Worm (Caenorhabditis elegans) whole organism, L3 larva: ENCODE data around the gene col-142.

ENCODE experiments used
- R02D3.7 ChIP-seq: fragments of 150-350 bp; optimal IDR thresholded peaks from 2 replicates; lab custom pipeline; 2014; ENCODE audit warnings: missing biosample characterization, missing genetic modification characterization
- ZK546.5 ChIP-seq: sonication (generic microtip); optimal IDR thresholded peaks from 2 replicates; lab custom pipeline; 2017; ENCODE audit warnings: missing biosample characterization, missing genetic modification characterization
- aly-2 ChIP-seq: fragments of 150-350 bp; optimal IDR thresholded peaks from 2 replicates; lab custom pipeline; 2014; ENCODE audit warnings: missing biosample characterization, missing genetic modification characterization
- ama-1 ChIP-seq: fragments of 150-350 bp; optimal IDR thresholded peaks from 2 replicates; lab custom pipeline; 2018
- ceh-16 ChIP-seq: sonication (generic microtip); optimal IDR thresholded peaks from 2 replicates; lab custom pipeline; 2017; ENCODE audit warnings: missing biosample characterization, missing genetic modification characterization
- ceh-28 ChIP-seq: fragments of 150-350 bp; optimal IDR thresholded peaks from 2 replicates; lab custom pipeline; 2014; ENCODE audit warnings: missing biosample characterization, missing genetic modification reagents, missing genetic modification characterization
- ceh-82 ChIP-seq: fragments of 150-350 bp; optimal IDR thresholded peaks from 2 replicates; lab custom pipeline; 2014; ENCODE audit warnings: missing biosample characterization, missing genetic modification characterization
- ceh-9 ChIP-seq: sonication (generic microtip); optimal IDR thresholded peaks from 2 replicates; lab custom pipeline; 2018; ENCODE audit warnings: missing biosample characterization, missing genetic modification characterization
- daf-12 ChIP-seq: fragments of 150-350 bp; optimal IDR thresholded peaks from 2 replicates; lab custom pipeline; 2014; ENCODE audit warnings: missing biosample characterization, missing genetic modification reagents, missing genetic modification characterization
- egl-27 ChIP-seq: sonication (generic microtip); optimal IDR thresholded peaks from 4 replicates; lab custom pipeline; 2017; ENCODE audit warnings: missing biosample characterization, missing genetic modification reagents, missing genetic modification characterization
- egl-5 ChIP-seq: fragments of 150-350 bp; optimal IDR thresholded peaks from 2 replicates; lab custom pipeline; 2017; ENCODE audit warnings: missing biosample characterization, missing genetic modification reagents, missing genetic modification characterization, inconsistent platforms
- elt-1 ChIP-seq: fragments of 150-350 bp; optimal IDR thresholded peaks from 2 replicates; lab custom pipeline; 2014; ENCODE audit warnings: missing biosample characterization, missing genetic modification characterization
- elt-2 ChIP-seq: sonication (generic microtip); optimal IDR thresholded peaks from 2 replicates; lab custom pipeline; 2016; ENCODE audit warnings: missing genetic modification reagents, mild to moderate bottlenecking, missing genetic modification characterization, missing compliant biosample characterization
- fkh-10 ChIP-seq: sonication (generic microtip); optimal IDR thresholded peaks from 2 replicates; lab custom pipeline; 2017; ENCODE audit warnings: missing biosample characterization, missing genetic modification reagents, missing genetic modification characterization
- fkh-2 ChIP-seq: fragments of 150-350 bp; optimal IDR thresholded peaks from 2 replicates; lab custom pipeline; 2014; ENCODE audit warnings: missing biosample characterization, missing genetic modification reagents, missing genetic modification characterization
- fos-1 ChIP-seq: fragments of 150-350 bp; optimal IDR thresholded peaks from 2 replicates; lab custom pipeline; 2014; ENCODE audit warnings: missing biosample characterization, missing genetic modification characterization
- jun-1 ChIP-seq: fragments of 150-350 bp; optimal IDR thresholded peaks from 2 replicates; lab custom pipeline; 2014; ENCODE audit warnings: missing biosample characterization, missing genetic modification reagents, missing genetic modification characterization
- lin-15B ChIP-seq: fragments of 150-350 bp; optimal IDR thresholded peaks from 2 replicates; lab custom pipeline; 2014; ENCODE audit warnings: missing biosample characterization, missing genetic modification characterization
- lsy-12 ChIP-seq: sonication (generic microtip); optimal IDR thresholded peaks from 2 replicates; lab custom pipeline; 2016; ENCODE audit warnings: mild to moderate bottlenecking, missing genetic modification characterization, missing compliant biosample characterization
- mdl-1 ChIP-seq: fragments of 150-350 bp; optimal IDR thresholded peaks from 2 replicates; lab custom pipeline; 2014; ENCODE audit warnings: missing biosample characterization, missing genetic modification characterization
- mml-1 ChIP-seq: fragments of 150-350 bp; sonication (generic microtip); optimal IDR thresholded peaks from 3 replicates; lab custom pipeline; 2014; ENCODE audit warnings: missing biosample characterization, missing genetic modification characterization
- nfya-1 ChIP-seq: sonication (generic microtip); optimal IDR thresholded peaks from 2 replicates; lab custom pipeline; 2017; ENCODE audit warnings: missing genetic modification characterization, mild to moderate bottlenecking, missing compliant biosample characterization, antibody characterized with exemption, moderate library complexity; ENCODE audit not compliant: insufficient read depth
- nhr-11 ChIP-seq: fragments of 150-350 bp; optimal IDR thresholded peaks from 2 replicates; lab custom pipeline; 2014; ENCODE audit warnings: missing biosample characterization, missing genetic modification characterization
- nhr-12 ChIP-seq: fragments of 150-350 bp; optimal IDR thresholded peaks from 2 replicates; lab custom pipeline; 2014; ENCODE audit warnings: missing biosample characterization, missing genetic modification characterization
- nhr-25 ChIP-seq: sonication (generic microtip); optimal IDR thresholded peaks from 2 replicates; lab custom pipeline; 2017; ENCODE audit warnings: missing biosample characterization, missing genetic modification characterization
- nhr-28 ChIP-seq: fragments of 150-350 bp; optimal IDR thresholded peaks from 2 replicates; lab custom pipeline; 2014; ENCODE audit warnings: missing biosample characterization, missing genetic modification characterization
- nhr-43 ChIP-seq: sonication (generic microtip); optimal IDR thresholded peaks from 2 replicates; lab custom pipeline; 2016; ENCODE audit warnings: mild to moderate bottlenecking, missing genetic modification characterization, missing compliant biosample characterization; ENCODE audit not compliant: poor library complexity, severe bottlenecking
- nhr-67 ChIP-seq: fragments of 150-350 bp; optimal IDR thresholded peaks from 2 replicates; lab custom pipeline; 2014; ENCODE audit warnings: missing biosample characterization, missing genetic modification characterization
- nhr-76 ChIP-seq: fragments of 150-350 bp; sonication (generic microtip); optimal IDR thresholded peaks from 5 replicates; lab custom pipeline; 2014; ENCODE audit warnings: missing biosample characterization, missing genetic modification characterization
- nhr-77 ChIP-seq: fragments of 150-350 bp; optimal IDR thresholded peaks from 2 replicates; lab custom pipeline; 2014; ENCODE audit warnings: missing biosample characterization, missing genetic modification characterization
- pha-4 ChIP-seq: fragments of 150-350 bp; optimal IDR thresholded peaks from 2 replicates; lab custom pipeline; 2014; ENCODE audit warnings: missing biosample characterization, missing genetic modification reagents, missing genetic modification characterization
- pqm-1 ChIP-seq: fragments of 150-350 bp; optimal IDR thresholded peaks from 2 replicates; lab custom pipeline; 2017; ENCODE audit warnings: missing biosample characterization, missing genetic modification characterization, inconsistent platforms
- sea-2 ChIP-seq: fragments of 150-350 bp; sonication (generic microtip); optimal IDR thresholded peaks from 4 replicates; lab custom pipeline; 2014; ENCODE audit warnings: missing biosample characterization, missing genetic modification reagents, missing genetic modification characterization
- tbx-2 ChIP-seq: sonication (generic microtip); optimal IDR thresholded peaks from 2 replicates; lab custom pipeline; 2016; ENCODE audit warnings: mild to moderate bottlenecking, missing genetic modification characterization, missing compliant biosample characterization
- unc-39 ChIP-seq: sonication (generic microtip); optimal IDR thresholded peaks from 4 replicates; lab custom pipeline; 2017; ENCODE audit warnings: missing biosample characterization, missing genetic modification characterization
- unc-62 ChIP-seq: fragments of 150-350 bp; sonication (generic microtip); optimal IDR thresholded peaks from 4 replicates; lab custom pipeline; 2014; ENCODE audit warnings: missing biosample characterization, missing genetic modification reagents, missing genetic modification characterization
- ztf-4 ChIP-seq: fragments of 150-350 bp; optimal IDR thresholded peaks from 2 replicates; lab custom pipeline; 2014; ENCODE audit warnings: missing biosample characterization, missing genetic modification characterization

The col-142 gene

DNA sequence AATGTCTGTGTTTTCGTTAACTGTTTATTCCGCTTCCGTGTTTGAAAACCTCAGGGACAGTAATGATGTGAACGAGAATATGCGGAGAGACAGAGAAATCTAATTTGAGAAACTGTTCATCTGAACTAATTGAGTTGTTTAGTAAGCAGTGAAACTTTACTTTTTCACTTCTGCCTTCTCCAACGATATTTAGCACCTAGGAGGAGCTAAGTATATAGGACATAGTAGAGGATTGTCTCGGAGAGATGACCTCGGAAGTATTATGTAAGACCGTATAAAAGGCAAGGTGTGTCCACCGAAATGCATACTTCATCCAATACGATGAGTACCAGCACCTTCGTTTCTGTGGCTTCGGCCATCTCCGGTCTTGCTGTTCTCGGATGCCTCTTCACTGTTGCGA lies 1.6 kb upstream of the col-142 start, which contains the start of gene col-141:
Gene col-141, plus strand, starts transcription at position 301 of the 400 bp plus-strand sequence.
- TF ChIP-seq mdl-1 (no peak), ztf-4 (tag; lab: Kevin White, UChicago) (no peak), R02D3.7 (tag; lab: Kevin White, UChicago) (no peak), nhr-28 (tag; lab: Kevin White, UChicago) (no peak), elt-1 (tag; lab: Kevin White, UChicago) (no peak), ceh-28 (tag; lab: Kevin White, UChicago) (no peak), nhr-67 (tag; lab: Kevin White, UChicago) (no peak), ceh-9 (tag; lab: Kevin White, UChicago) (no peak), ZK546.5 (no peak), pha-4 (tag; lab: Kevin White, UChicago) (no peak), fkh-2 (no peak), lsy-12 (tag; lab: Kevin White, UChicago) (no peak), egl-5 (tag; lab: Kevin White, UChicago) (no peak), pqm-1 (tag; lab: Kevin White, UChicago) (no peak)

ce11 chrV:6830075-6830474 lies 902 bp upstream of the col-142 start:
- no peak for TF ChIP-seq fkh-10 (GFP tag; lab: Kevin White, UChicago)
- TF ChIP-seq, all 47 proteins: peak for 0

DNA sequence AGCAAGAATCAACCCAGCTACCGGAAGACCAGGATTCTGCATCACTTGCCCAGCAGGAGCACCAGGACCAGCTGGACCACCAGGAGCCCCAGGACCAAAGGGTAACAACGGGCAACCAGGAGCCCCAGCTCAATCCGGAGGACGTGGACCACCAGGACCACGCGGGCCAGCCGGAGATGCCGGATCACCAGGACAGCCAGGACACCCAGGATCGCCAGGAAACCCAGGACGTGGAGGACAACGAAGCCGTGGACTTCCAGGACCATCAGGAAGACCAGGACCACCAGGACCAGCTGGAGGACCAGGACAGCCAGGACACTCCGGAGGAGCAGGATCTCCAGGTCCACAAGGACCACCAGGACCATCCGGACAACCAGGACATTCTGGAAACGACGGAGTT lies 562 bp downstream of the col-142 start:
- TF ChIP-seq nhr-12 (tag; lab: Kevin White, UChicago) (no peak), lin-15B (tag; lab: Kevin White, UChicago) (no peak), unc-39 (tag; lab: Kevin White, UChicago) (no peak), R02D3.7 (tag; lab: Kevin White, UChicago) (no peak), pqm-1 (tag; lab: Kevin White, UChicago) (no peak), fos-1 (tag; lab: Kevin White, UChicago) (no peak), ama-1 (no peak), tbx-2 (tag; lab: Kevin White, UChicago) (no peak), jun-1 (tag; lab: Kevin White, UChicago) (no peak), mml-1 (no peak), egl-27 (tag; lab: Kevin White, UChicago) (no peak), ceh-16 (no peak)
- TF ChIP-seq, all 47 proteins: peak for 0

DNA sequence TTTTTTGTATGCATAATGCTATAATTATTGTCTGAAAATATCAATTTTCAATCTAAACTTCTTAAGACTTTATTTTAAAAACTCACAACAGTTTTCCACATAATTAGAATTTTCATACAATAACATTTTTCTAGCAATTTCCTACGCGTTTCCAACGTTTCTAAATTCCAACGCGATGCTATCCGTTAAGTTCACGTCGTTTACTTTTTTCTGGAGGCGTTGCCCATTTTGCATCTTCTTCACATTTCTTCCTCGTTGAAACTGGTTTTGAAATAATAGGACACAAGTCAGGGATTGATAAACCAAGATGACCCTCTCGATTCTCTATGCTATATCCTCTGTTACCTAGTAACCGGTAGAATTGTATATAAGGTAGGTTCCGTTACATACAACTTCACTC lies 4.3 kb downstream of the col-142 start, which contains the start of the genes T15B7.14 and col-143:
Gene T15B7.14, minus strand, starts transcription at position 101 of the 400 bp plus-strand sequence.
Gene col-143, plus strand, starts transcription at position 394 of the 400 bp plus-strand sequence.
- TF ChIP-seq daf-12: no peak
- no peak for TF ChIP-seq lin-15B (tag; lab: Kevin White, UChicago)
- TF ChIP-seq elt-2 (tag; lab: Kevin White, UChicago): no peak
- no peak for TF ChIP-seq nhr-76
- TF ChIP-seq nhr-11 (tag; lab: Kevin White, UChicago): no peak
- TF ChIP-seq elt-1 (tag; lab: Kevin White, UChicago): no peak
- no peak for TF ChIP-seq ceh-9 (tag; lab: Kevin White, UChicago)
- TF ChIP-seq unc-62 (GFP tag; lab: Kevin White, UChicago): no peak
- TF ChIP-seq jun-1 (tag; lab: Kevin White, UChicago): no peak
- no peak for TF ChIP-seq nhr-28 (tag; lab: Kevin White, UChicago)
- no peak for TF ChIP-seq unc-39 (tag; lab: Kevin White, UChicago)
- no peak for TF ChIP-seq ZK546.5
- no peak for TF ChIP-seq nhr-43 (tag; lab: Kevin White, UChicago)
- TF ChIP-seq nhr-77 (tag; lab: Kevin White, UChicago): no peak
- no peak for TF ChIP-seq nhr-25 (tag; lab: Kevin White, UChicago)
- no peak for TF ChIP-seq mml-1

DNA sequence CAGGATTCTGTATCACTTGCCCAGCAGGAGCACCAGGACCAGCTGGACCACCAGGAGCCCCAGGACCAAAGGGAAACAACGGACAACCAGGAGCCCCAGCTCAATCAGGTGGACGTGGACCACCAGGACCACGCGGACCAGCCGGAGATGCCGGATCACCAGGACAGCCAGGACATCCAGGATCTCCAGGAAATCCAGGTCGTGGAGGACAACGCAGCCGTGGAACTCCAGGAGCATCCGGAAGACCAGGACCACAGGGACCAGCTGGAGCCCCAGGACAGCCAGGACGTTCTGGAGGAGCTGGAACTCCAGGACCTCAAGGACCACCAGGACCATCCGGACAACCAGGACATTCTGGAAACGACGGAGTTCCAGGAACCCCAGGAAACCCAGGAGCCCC lies 5.1 kb downstream of the col-142 start:
- TF ChIP-seq ceh-82 (tag; lab: Kevin White, UChicago) (no peak), nhr-12 (tag; lab: Kevin White, UChicago) (no peak), mdl-1 (no peak), elt-1 (tag; lab: Kevin White, UChicago) (no peak), sea-2 (no peak), nhr-77 (tag; lab: Kevin White, UChicago) (no peak), nfya-1 (no peak), pha-4 (tag; lab: Kevin White, UChicago) (no peak), aly-2 (tag; lab: Kevin White, UChicago) (no peak), unc-62 (GFP tag; lab: Kevin White, UChicago) (no peak), elt-2 (tag; lab: Kevin White, UChicago) (no peak)
